Worm (Caenorhabditis elegans) whole organism, midembryonic: ENCODE results near the gene folt-2.

Source experiments
- klf-2 ChIP-seq: fragments of 200-800 bp; sonication (Bioruptor generic); conservative IDR thresholded peaks from 2 replicates; pipeline ENCODE4 v1.3.6; 2022; ENCODE audit warnings: missing genetic modification reagents, missing genetic modification characterization, missing compliant biosample characterization
- ref-1 ChIP-seq: fragments of 200-800 bp; sonication (Bioruptor generic); conservative IDR thresholded peaks from 2 replicates; pipeline ENCODE4 v1.3.6; 2022; ENCODE audit warnings: missing genetic modification reagents, missing genetic modification characterization, missing compliant biosample characterization

DNA sequence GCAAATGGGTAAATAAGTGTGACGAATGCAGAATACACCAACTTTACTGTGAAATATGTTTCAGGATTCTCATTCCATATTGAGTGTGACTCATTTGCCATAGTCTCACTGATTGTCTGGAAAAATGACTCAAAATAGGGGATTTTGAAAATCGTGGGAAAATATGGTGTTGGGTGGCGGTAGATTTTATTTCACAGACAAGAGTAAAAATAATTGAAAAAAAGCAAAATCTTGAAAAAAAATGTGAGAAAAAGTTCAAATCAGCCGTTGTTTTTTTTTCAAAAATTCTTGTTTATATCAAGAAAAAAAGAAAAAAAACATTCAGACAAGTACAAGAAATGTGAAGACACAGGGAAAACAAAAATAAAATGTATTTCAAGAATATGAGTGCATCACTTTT is 47.2 kb upstream of the folt-2 start, which contains the start of gene srh-38:
- TF ChIP-seq ref-1 (GFP tag; lab: Robert Waterston, UW), result no peak
- no peak for TF ChIP-seq klf-2 (GFP tag; lab: Robert Waterston, UW)
